Fruit fly (Drosophila melanogaster) Kc167 (cell line): ENCODE measurements around the gene OtopLc.

Experiments
- Myc ChIP-seq: fragments of >200 bp; optimal IDR thresholded peaks from 2 replicates; lab custom pipeline; 2017; ENCODE audit warnings: missing external identifiers
- Sin3A ChIP-seq: fragments of >200 bp; optimal IDR thresholded peaks from 2 replicates; lab custom pipeline; 2018; ENCODE audit warnings: missing external identifiers
- h ChIP-seq: fragments of >200 bp; optimal IDR thresholded peaks from 3 replicates; lab custom pipeline; 2018; ENCODE audit warnings: missing external identifiers
- insv ChIP-seq: fragments of >200 bp; optimal IDR thresholded peaks from 3 replicates; lab custom pipeline; 2018; ENCODE audit warnings: missing external identifiers
- psq ChIP-seq: fragments of >200 bp; optimal IDR thresholded peaks from 2 replicates; lab custom pipeline; 2017; ENCODE audit warnings: missing external identifiers
- ttk ChIP-seq: sonication (Bioruptor generic); optimal IDR thresholded peaks from 2 replicates; lab custom pipeline; 2017; ENCODE audit warnings: missing external identifiers

The OtopLc gene

DNA sequence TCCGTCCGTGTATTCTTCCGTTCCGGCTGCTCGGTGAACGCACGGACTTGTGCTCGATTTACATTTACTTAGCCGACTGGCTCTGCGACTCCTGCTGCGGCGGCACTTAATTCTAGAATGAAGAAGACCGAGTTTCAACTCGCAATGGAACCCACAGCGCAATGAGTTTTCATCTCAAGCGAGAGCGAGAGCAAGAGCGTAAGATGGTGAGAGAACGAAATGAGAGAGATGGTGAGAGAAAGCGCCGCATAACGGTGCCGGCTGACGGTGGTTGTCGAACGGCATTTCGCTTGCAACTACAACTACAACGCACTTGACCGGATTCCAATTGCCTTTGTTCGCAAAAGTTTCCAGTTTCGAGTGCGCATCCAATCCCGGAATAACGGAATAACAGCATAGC lies at the start of gene OtopLc:
Gene OtopLc (minus strand): TSS at position 101 of the 400 bp plus-strand sequence.
- TF ChIP-seq insv (lab: Kevin White, UChicago) = no peak
- TF ChIP-seq ttk (lab: Kevin White, UChicago) = no peak
- TF ChIP-seq h (lab: Kevin White, UChicago) = no peak
- no peak for TF ChIP-seq Myc
- TF ChIP-seq Sin3A (lab: Kevin White, UChicago) = no peak
- TF ChIP-seq psq (lab: Kevin White, UChicago) = no peak

DNA sequence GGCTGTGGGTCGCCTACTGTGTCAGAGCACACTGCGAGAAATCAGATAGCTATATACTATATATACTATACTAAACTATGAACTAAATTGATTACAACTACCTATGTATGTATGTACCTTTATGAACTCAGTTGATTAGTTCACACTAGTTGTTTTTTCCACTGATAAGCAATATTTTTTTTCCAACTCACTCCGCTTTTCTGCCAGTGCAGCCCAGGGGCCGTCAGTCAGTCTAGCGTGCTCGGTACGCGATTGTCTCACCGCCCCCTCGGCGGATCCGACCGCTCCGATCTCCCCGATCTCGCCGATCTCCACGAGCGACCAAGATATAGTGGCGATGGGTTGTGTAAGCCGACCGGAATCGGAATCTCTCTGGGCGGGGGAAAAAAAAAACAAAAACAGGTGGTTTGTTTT lies 43.2 kb upstream of the OtopLc start:
- TF ChIP-seq ttk (lab: Kevin White, UChicago) (no peak), psq (lab: Kevin White, UChicago) (no peak), Sin3A (lab: Kevin White, UChicago) (no peak), Myc (no peak)

DNA sequence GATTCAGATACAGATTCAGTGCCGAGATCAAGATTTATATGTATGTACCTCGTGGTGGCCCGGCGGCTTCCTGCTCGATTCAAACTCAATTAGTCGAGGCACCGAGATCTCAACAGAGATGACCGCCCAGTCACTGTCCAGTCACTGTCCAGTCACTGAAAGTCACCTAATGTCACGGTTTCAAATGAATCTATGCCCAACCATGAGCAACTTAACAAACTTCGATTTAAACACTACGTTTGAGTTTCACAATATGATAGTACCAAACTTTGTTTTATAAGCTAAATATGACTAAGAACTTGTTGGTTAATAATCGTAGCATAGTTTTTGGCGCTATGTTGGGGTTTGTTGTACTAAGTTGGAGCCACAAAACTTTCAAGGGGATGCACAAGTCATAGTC lies 42.4 kb upstream of the OtopLc start:
- TF ChIP-seq psq (lab: Kevin White, UChicago) = no peak
- TF ChIP-seq h (lab: Kevin White, UChicago) = no peak
- no peak for TF ChIP-seq Myc
- TF ChIP-seq insv (lab: Kevin White, UChicago) = no peak
- TF ChIP-seq Sin3A (lab: Kevin White, UChicago) = no peak
- no peak for TF ChIP-seq ttk (lab: Kevin White, UChicago)

DNA sequence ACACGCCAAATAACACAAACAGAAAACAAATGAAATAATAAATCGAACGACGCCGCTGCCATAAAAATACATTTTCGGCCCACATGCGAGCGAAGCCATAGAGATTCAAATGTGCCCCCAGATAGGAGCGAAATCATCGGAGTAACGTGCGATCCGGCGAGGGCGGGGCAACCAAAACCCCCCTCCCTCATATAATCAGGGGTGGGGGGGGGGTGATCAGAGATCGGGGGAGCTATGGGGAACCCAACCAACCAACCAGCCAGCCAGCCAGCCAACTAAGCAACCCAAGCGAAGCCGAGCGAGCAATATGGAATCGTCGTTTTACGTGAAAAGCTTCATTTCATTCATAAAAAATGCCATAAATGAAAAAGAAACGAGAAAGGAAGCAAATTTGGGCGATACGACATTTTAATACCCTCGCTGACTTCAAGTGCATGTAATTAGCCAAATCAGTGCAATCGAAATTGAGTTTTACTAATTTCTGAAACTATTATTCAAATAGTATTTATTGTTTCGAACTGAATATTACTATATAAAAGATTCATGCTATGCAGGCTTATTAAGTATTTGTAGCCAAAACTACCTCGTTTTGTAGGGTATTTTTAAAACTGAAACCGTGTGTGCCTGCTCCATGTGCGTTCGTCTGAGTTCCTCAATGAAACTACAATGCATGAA lies 37.3 kb upstream of the OtopLc start:
- no peak for TF ChIP-seq Sin3A (lab: Kevin White, UChicago)
- no peak for TF ChIP-seq ttk (lab: Kevin White, UChicago)
- TF ChIP-seq psq (lab: Kevin White, UChicago) = no peak
- TF ChIP-seq Myc = no peak
- no peak for TF ChIP-seq insv (lab: Kevin White, UChicago)
- TF ChIP-seq h (lab: Kevin White, UChicago) = no peak

DNA sequence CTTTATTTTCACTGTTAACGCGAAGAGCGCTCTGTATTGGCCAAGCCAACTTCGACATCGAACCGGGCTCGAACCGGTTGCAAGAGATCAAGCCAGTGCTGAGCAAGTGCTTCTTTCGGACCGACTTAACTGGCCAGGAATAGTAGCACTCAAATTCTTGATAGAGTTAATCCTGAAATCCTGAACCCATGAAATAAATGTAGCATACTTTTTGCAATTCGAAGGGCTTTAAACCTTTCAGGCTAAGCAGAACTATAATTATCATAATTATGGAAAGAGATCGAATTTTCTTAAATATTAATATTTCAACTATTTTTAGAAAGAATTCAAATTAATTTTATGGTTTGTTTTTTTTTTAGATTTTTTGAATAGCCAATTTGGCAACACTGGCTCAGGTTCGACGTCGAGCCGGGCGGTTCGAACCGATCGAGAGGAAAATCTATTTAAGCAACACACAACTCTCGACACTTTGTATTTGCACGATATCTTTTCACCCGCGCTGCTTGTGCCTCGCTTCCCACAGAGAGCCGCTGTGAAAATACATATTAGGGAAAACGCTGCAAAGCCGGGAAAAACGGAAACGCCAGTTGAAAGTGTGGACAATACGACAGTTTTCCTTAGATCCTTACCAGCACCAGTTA lies 35.5 kb upstream of the OtopLc start, which contains the start of gene AdamTS-B:
Gene AdamTS-B (plus strand): TSS at position 471 of the 641 bp plus-strand sequence.
- TF ChIP-seq psq (lab: Kevin White, UChicago) = no peak
- no peak for TF ChIP-seq h (lab: Kevin White, UChicago)
- TF ChIP-seq ttk (lab: Kevin White, UChicago) = no peak
- no peak for TF ChIP-seq insv (lab: Kevin White, UChicago)
- no peak for TF ChIP-seq Sin3A (lab: Kevin White, UChicago)
- no peak for TF ChIP-seq Myc

DNA sequence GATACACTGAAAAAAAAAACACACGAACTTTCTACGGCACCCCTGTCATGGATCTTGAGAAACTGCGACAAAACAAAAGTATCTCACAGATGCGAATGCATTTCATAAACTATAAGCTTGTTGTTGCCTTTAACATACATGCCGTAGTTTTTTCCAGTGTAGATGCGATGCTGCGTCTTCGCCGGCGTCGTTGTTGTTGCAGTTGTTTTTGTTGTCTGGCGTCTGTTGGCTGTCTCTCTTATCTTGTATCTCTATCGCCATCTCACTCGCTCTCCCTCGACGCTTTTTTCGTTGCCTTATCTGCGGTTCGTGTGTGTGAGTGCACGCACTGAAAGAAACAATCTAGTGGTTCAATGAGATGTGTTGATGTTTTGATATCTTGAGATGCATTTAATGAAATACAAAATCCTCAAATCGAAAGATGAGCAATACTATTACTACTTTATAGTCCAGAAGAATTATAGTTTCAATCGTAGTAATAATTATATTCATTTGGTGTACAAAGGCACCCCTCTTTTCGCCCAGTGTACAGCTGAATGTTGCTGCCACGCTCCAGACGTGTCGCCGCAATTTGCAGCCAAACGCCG lies 33.9 kb upstream of the OtopLc start:
- TF ChIP-seq Sin3A (lab: Kevin White, UChicago) = no peak
- no peak for TF ChIP-seq Myc
- TF ChIP-seq insv (lab: Kevin White, UChicago) = no peak
- TF ChIP-seq ttk (lab: Kevin White, UChicago) = no peak
- TF ChIP-seq psq (lab: Kevin White, UChicago) = no peak
- no peak for TF ChIP-seq h (lab: Kevin White, UChicago)

DNA sequence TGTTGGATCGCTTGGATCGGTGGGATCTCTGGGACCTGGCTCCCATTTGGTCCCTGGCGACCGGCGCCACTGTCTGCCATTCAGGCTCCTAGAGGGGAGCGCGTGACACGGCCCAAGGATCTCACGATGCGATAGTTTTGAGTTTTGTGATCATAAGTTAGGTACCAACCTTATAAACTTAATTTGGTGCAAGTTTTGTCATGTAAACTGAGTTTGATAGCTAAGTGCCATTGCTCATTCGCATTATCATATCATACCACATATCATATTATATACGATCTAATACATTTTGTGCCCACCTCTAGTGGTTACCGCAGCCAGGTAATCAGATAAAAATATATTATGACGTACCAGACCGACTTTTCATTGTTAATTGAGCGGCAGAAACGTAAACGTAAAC lies 33.3 kb upstream of the OtopLc start:
- TF ChIP-seq insv (lab: Kevin White, UChicago) (no peak), h (lab: Kevin White, UChicago) (no peak), ttk (lab: Kevin White, UChicago) (no peak), psq (lab: Kevin White, UChicago) (no peak), Myc (no peak), Sin3A (lab: Kevin White, UChicago) (no peak)

DNA sequence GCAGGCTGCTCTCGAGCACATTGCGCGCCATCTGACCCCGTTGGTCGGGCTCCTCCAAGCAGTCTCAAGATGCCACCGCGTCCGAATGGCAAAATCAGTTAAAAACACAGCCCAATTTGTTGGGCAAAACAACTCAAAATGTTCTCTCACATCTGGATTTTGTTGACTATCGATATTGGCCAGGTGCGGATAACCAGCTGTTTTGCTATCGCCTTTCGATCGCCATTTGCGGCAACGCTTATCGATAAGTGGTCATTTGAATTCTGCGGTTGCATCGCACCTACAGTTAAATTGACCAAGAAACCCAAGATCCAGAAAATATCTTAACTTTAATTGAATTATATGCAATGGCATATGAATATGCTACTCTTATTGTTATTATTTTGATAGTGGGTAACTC lies 32.4 kb upstream of the OtopLc start, which contains the start of gene CG3149:
Gene CG3149 (minus strand): TSS at position 171 of the 400 bp plus-strand sequence.
- TF ChIP-seq Myc = no peak

DNA sequence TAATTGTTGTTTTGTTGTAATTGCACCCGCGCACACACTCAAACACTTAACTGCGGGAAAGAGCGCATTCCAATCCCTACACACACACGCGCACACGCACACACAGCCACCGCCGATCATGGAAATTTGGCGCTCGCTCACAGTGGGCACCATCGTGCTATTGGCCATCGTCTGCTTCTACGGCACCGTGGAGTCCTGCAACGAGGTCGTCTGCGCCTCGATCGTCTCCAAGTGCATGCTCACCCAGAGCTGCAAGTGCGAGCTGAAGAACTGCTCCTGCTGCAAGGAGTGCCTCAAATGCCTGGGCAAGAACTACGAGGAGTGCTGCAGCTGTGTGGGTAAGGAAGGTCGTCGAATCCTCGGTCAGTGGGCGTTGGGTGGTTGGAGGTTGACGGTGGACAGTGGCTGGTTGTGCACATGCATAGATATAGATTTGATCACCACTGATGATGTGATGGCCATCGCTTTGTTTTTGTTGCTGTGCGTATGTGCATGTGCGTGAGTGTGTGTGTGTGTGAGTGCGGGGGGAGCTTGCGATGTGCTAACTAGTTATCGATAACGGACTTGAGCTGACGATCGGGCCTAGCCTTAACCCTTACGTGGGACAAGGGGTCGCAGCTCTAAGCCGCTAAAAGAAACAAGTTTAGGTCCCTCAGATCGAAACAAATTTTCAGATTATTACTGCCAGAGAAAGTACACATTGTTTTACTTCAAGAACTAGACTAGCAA lies 28.2 kb upstream of the OtopLc start:
- TF ChIP-seq insv (lab: Kevin White, UChicago) (no peak), Myc (no peak), h (lab: Kevin White, UChicago) (no peak), ttk (lab: Kevin White, UChicago) (no peak), Sin3A (lab: Kevin White, UChicago) (no peak), psq (lab: Kevin White, UChicago) (no peak)

DNA sequence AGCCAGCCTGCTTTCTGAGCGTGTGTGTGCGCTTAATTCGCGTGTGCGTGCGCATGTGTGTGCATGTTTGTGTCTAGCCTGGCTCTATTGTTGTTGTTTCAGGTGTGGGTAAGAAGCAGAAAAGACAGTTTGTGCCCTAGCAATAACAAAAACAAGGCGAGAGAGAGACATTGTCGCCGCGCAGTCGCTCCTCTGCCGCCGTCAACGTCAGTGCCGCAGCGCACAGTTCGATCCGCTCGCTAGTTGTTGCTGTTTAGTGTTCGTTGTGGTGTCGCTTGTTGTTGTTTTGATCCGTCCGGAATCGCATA lies 27.5 kb upstream of the OtopLc start:
- no peak for TF ChIP-seq Sin3A (lab: Kevin White, UChicago)
- TF ChIP-seq h (lab: Kevin White, UChicago) = no peak
- no peak for TF ChIP-seq ttk (lab: Kevin White, UChicago)
- TF ChIP-seq Myc = no peak
- TF ChIP-seq insv (lab: Kevin White, UChicago) = no peak
- TF ChIP-seq psq (lab: Kevin White, UChicago) = no peak

DNA sequence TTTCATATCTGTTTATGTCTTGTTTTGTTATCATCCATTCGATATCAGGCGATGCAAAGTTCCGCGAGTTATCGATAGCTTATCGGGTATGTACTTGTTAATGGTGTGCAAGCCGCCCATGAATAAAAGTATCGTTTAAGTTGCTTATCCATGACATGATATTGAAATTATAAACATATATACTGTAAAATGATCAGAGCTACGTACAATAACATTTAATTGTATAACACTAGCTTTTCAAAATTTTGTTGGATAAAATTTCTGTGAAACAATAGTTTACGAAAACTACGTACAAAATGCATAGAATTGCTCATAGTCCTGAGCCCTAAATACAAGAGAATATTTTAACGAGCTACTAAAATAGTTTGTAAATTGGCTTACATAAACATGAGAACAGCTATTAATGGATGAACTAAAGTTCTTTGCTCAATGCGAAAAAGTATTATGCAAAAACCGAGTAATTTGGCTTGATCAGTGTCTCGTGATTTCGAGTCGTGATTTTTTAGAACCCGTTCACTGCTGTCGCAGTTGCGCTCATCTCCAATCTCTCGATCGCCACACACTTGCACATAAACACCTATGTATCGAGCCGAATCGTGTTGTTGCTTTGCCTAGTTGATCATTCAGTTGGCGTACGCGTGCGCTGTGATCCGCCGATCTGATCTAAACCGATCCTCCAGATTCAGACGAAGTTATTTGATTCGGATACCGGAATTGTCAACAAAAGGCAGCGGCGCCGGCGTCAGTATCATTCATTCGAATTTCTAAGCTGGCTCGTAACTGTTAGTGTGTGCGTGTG lies 27.0 kb upstream of the OtopLc start, which contains the start of the genes PGAP1 and cv:
Gene PGAP1 (minus strand): TSS at position 57 of the 799 bp plus-strand sequence.
Gene cv (plus strand): TSS at position 586 of the 799 bp plus-strand sequence.
- TF ChIP-seq Sin3A (lab: Kevin White, UChicago) = no peak
- TF ChIP-seq insv (lab: Kevin White, UChicago) = no peak
- TF ChIP-seq psq (lab: Kevin White, UChicago) = peak; percentile 79
- no peak for TF ChIP-seq h (lab: Kevin White, UChicago)
